Worm (Caenorhabditis elegans): ENCODE measurements around the gene Y105C5B.18.

The Y105C5B.18 gene

DNA sequence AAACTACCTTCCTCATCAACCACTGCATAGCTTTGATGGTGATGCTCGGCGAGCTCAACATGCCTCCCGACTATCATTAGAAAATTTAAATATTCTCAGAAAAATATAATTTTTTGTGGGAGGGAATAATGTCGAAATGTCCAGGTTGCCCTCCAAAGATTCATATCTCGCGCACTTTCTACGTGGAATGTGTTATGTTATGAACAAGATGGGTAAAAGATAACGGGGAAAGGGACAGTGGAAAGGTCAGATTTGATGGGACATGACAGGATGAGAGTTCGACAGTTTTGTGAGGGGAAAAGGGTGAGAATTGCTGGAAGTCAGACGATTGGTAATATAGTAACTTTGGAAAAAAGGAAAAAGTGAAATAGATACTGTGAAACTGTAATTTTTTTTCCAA, 41.9 kb downstream of the Y105C5B.18 start:
- TF ChIP-seq K09A11.1 (tag; optimal IDR thresholded peaks at IDR 0.05; ENCODE audit: insufficient read depth), result no peak
- TF ChIP-seq pax-1 (tag; optimal IDR thresholded peaks at IDR 0.05), result no peak
- TF ChIP-seq dmd-4 (tag; optimal IDR thresholded peaks at IDR 0.05; ENCODE audit: borderline replicate concordance), result no peak
- no peak for TF ChIP-seq nfya-1 (tag; optimal IDR thresholded peaks at IDR 0.05)
- TF ChIP-seq hlh-30 (tag; optimal IDR thresholded peaks at IDR 0.05; ENCODE audit: insufficient read depth), result no peak
- no peak for TF ChIP-seq unc-3 (GFP tag; conservative IDR thresholded peaks at IDR 0.05)
- no peak for TF ChIP-seq unc-3 (tag; optimal IDR thresholded peaks at IDR 0.05)
- TF ChIP-seq sdc-2 (tag; optimal IDR thresholded peaks at IDR 0.05), result no peak
- no peak for TF ChIP-seq rnt-1 (tag; optimal IDR thresholded peaks at IDR 0.05)
- TF ChIP-seq ceh-30 (tag; optimal IDR thresholded peaks at IDR 0.05), result no peak
- TF ChIP-seq hlh-8 (tag; optimal IDR thresholded peaks at IDR 0.05), result no peak
- no peak for TF ChIP-seq hlh-15 (tag; optimal IDR thresholded peaks at IDR 0.05)
- TF ChIP-seq sox-2 (GFP tag; IDR thresholded peaks at IDR 0.05), result no peak
- TF ChIP-seq hlh-13 (GFP tag; optimal IDR thresholded peaks at IDR 0.05), result no peak
- no peak for TF ChIP-seq F13H6.1 (tag; optimal IDR thresholded peaks at IDR 0.05)
